Worm (Caenorhabditis elegans) whole organism, early embryonic: ENCODE data around the gene srg-50.

Experiments
- ama-1 ChIP-seq: fragments of 150-350 bp; optimal IDR thresholded peaks from 2 replicates; lab custom pipeline; 2014
- ets-7 ChIP-seq: sonication (generic microtip); optimal IDR thresholded peaks from 2 replicates; lab custom pipeline; 2016; ENCODE audit warnings: missing genotype, missing genetic modification characterization, missing compliant biosample characterization
- flt-1 ChIP-seq: fragments of 200-800 bp; sonication (Bioruptor generic); IDR thresholded peaks from 2 replicates; pipeline ENCODE4 v1.3.6; 2022; ENCODE audit warnings: missing genetic modification characterization, missing compliant biosample characterization

- TF ChIP-seq ama-1 (lab: Kevin White, UChicago): no peak
- TF ChIP-seq ets-7 (tag; lab: Kevin White, UChicago): no peak
- no peak for TF ChIP-seq flt-1 (GFP tag; lab: Robert Waterston, UW)
Observed at ce11 chrIV:7075063-7075462, at the start of gene srg-50.
